Worm (Caenorhabditis elegans): ENCODE measurements around the gene srab-20.

DNA sequence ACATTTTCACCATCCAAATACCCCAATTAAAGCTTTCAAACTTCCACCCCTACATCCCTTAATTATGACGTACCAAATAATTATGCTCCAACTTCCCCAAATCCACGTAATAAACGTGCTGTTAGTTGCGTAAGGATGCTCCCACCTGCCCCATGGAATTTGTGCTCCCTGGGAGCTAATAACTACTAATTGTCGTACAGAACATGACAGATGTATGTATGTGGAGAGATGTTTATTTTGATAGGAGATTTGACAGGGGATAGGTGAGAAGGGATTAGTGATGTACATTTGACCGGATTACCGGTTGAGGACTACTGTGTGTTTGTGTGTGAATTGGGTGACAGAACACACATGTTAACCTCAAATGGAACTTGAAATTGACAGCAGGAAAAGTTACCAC is 21.0 kb downstream of the srab-20 start:
- no peak for TF ChIP-seq skn-1 (tag; optimal IDR thresholded peaks at IDR 0.05)
- TF ChIP-seq nfya-1 (tag; optimal IDR thresholded peaks at IDR 0.05; ENCODE audit: insufficient read depth) = no peak
- no peak for TF ChIP-seq egl-27 (tag; optimal IDR thresholded peaks at IDR 0.05)
- no peak for TF ChIP-seq ceh-82 (tag; optimal IDR thresholded peaks at IDR 0.05)
- no peak for TF ChIP-seq elt-1 (tag; optimal IDR thresholded peaks at IDR 0.05)
- TF ChIP-seq mdl-1 (tag; optimal IDR thresholded peaks at IDR 0.05) = no peak
- TF ChIP-seq nhr-77 (tag; optimal IDR thresholded peaks at IDR 0.05) = no peak
- no peak for TF ChIP-seq lin-15B (tag; optimal IDR thresholded peaks at IDR 0.05)
- TF ChIP-seq zag-1 (tag; optimal IDR thresholded peaks at IDR 0.05) = no peak
- no peak for TF ChIP-seq elt-3 (tag; optimal IDR thresholded peaks at IDR 0.05)
- no peak for TF ChIP-seq snpc-4 (tag; optimal IDR thresholded peaks at IDR 0.05)
- no peak for TF ChIP-seq nhr-28 (tag; optimal IDR thresholded peaks at IDR 0.05)
- TF ChIP-seq ceh-16 (tag; optimal IDR thresholded peaks at IDR 0.05) = no peak
- TF ChIP-seq pha-4 (tag; optimal IDR thresholded peaks at IDR 0.05) = no peak

All from whole organism, L3 larva.